Worm (Caenorhabditis elegans): ENCODE results near the gene C01G5.5.

The C01G5.5 gene

ce11 chrIV:6526522-6526921 lies 2.1 kb downstream of the C01G5.5 start (continued):
- TF ChIP-seq madf-3 (GFP tag; IDR thresholded peaks at IDR 0.05) = peak; percentile 66; the same call in 1 of the 2 replicates
- peak; percentile 59 for TF ChIP-seq ceh-100 (GFP tag; IDR thresholded peaks at IDR 0.05)
- TF ChIP-seq Y53G8AR.9 (GFP tag; conservative IDR thresholded peaks at IDR 0.05) = peak; percentile 87
- TF ChIP-seq zim-3 (tag; optimal IDR thresholded peaks at IDR 0.05) = peak; percentile 19
- TF ChIP-seq hsf-1 (GFP tag; IDR thresholded peaks at IDR 0.05) = peak; percentile 68
- TF ChIP-seq lsl-1 (GFP tag; optimal IDR thresholded peaks at IDR 0.05) = peak; percentile 8
- TF ChIP-seq cebp-2 (GFP tag; IDR thresholded peaks at IDR 0.05) = 0 out of 2 replicates have a peak, but pooled peaks have one; percentile 72
- TF ChIP-seq K11D2.4 (GFP tag; IDR thresholded peaks at IDR 0.05) = no peak
- TF ChIP-seq B0261.1 (tag; optimal IDR thresholded peaks at IDR 0.05) = no peak
- TF ChIP-seq ceh-27 (GFP tag; optimal IDR thresholded peaks at IDR 0.05) = no peak
- TF ChIP-seq rcor-1 (GFP tag; IDR thresholded peaks at IDR 0.05) = peak; percentile 57; the same call in 1 of the 2 replicates
- TF ChIP-seq F52B5.7 (tag; optimal IDR thresholded peaks at IDR 0.05) = peak; percentile 41
- TF ChIP-seq rec-8 (tag; optimal IDR thresholded peaks at IDR 0.05) = peak in 1 of 2 experiments; percentile 44
- TF ChIP-seq athp-1 (tag; optimal IDR thresholded peaks at IDR 0.05) = peak; percentile 76
- TF ChIP-seq unc-130 (GFP tag; optimal IDR thresholded peaks at IDR 0.05) = peak; percentile 59
- no peak; the same call in 1 of the 2 replicates for TF ChIP-seq Y79H2A.3 (GFP tag; conservative IDR thresholded peaks at IDR 0.05)
- no peak for TF ChIP-seq nfya-1 (tag; optimal IDR thresholded peaks at IDR 0.05; ENCODE audit: borderline replicate concordance, insufficient read depth)
- TF ChIP-seq ceh-40 (GFP tag; IDR thresholded peaks at IDR 0.05) = 0 out of 2 replicates have a peak, but pooled peaks have one; percentile 66
- TF ChIP-seq snpc-1.1 (tag; optimal IDR thresholded peaks at IDR 0.05; ENCODE audit: insufficient read depth) = peak; percentile 3
- TF ChIP-seq cebp-1 (GFP tag; IDR thresholded peaks at IDR 0.05) = no peak
- TF ChIP-seq cebp-1 (tag; optimal IDR thresholded peaks at IDR 0.05) = peak; percentile 35
- TF ChIP-seq repo-1 (tag; optimal IDR thresholded peaks at IDR 0.05) = peak; percentile 62
- no peak for TF ChIP-seq T26A5.8 (tag; optimal IDR thresholded peaks at IDR 0.05)
- no peak for TF ChIP-seq sdz-38 (tag; optimal IDR thresholded peaks at IDR 0.05)
- peak; percentile 22 for TF ChIP-seq snpc-1.3 (tag; optimal IDR thresholded peaks at IDR 0.05; ENCODE audit: insufficient read depth)
- TF ChIP-seq pbrm-1 (GFP tag; IDR thresholded peaks at IDR 0.05) = 0 out of 2 replicates have a peak, but pooled peaks have one; percentile 52
- TF ChIP-seq hrde-1 (tag; optimal IDR thresholded peaks at IDR 0.05; ENCODE audit: borderline replicate concordance) = peak; percentile 80
- no peak for TF ChIP-seq dpl-1 (GFP tag; optimal IDR thresholded peaks at IDR 0.05)
- TF ChIP-seq nfyb-1 (GFP tag; IDR thresholded peaks at IDR 0.05) = peak; percentile 59; the same call in 1 of the 2 replicates
- no peak for TF ChIP-seq ztf-18 (tag; optimal IDR thresholded peaks at IDR 0.05)
- peak; percentile 12 for TF ChIP-seq him-1 (tag; optimal IDR thresholded peaks at IDR 0.05)
- TF ChIP-seq zfh-2 (GFP tag; conservative IDR thresholded peaks at IDR 0.05) = no peak
- TF ChIP-seq die-1 (tag; optimal IDR thresholded peaks at IDR 0.05) = peak; percentile 4
- TF ChIP-seq tbx-9 (tag; optimal IDR thresholded peaks at IDR 0.05; ENCODE audit: borderline replicate concordance) = no peak
- TF ChIP-seq ets-4 (GFP tag; optimal IDR thresholded peaks at IDR 0.05) = no peak
- TF ChIP-seq let-526 (GFP tag; IDR thresholded peaks at IDR 0.05) = no peak
- peak; percentile 46 for TF ChIP-seq tbp1 (GFP tag; optimal IDR thresholded peaks at IDR 0.05)
- TF ChIP-seq hmg-20 (GFP tag; IDR thresholded peaks at IDR 0.05) = 0 out of 2 replicates have a peak, but pooled peaks have one; percentile 41
- TF ChIP-seq mcd-1 (GFP tag; IDR thresholded peaks at IDR 0.05) = no peak
- no peak for TF ChIP-seq nhr-27 (tag; optimal IDR thresholded peaks at IDR 0.05)
- TF ChIP-seq D2030.7 (GFP tag; IDR thresholded peaks at IDR 0.05) = peak; percentile 47; the same call in 1 of the 2 replicates
- peak; percentile 19 for TF ChIP-seq snpc-3.4 (tag; optimal IDR thresholded peaks at IDR 0.05)
- TF ChIP-seq lin-26 (GFP tag; IDR thresholded peaks at IDR 0.05) = peak; percentile 65; the same call in 1 of the 2 replicates
- peak; percentile 21 for TF ChIP-seq ceh-79 (tag; optimal IDR thresholded peaks at IDR 0.05)

All from whole organism, young adult.